Worm (Caenorhabditis elegans): ENCODE results near the gene C30F2.5.

C30F2.5 gene

DNA sequence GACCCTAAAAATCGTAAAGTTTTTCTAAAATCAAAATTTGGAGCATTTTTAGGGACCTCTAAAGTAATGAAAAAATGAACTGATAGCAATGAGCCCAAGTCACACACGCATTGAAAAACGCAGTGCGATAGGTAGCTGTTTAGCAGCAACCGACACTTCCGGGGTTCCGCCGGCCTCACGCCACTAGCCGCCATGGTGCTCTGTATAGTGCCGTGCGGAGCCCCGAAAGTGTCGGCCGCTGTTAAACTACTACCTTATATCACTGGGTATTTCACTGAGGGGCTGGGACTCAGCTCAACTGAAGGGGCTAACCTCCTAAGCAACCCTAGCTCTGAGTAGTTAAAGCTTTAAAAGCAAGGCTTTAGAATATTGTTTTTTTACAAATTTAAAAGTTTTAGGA is 4.8 kb downstream of the C30F2.5 start:
- TF ChIP-seq snpc-4 (tag; optimal IDR thresholded peaks at IDR 0.05) (peak; percentile 80), snu-23 (GFP tag; optimal IDR thresholded peaks at IDR 0.05) (no peak), pqm-1 (tag; optimal IDR thresholded peaks at IDR 0.05) (no peak)

DNA sequence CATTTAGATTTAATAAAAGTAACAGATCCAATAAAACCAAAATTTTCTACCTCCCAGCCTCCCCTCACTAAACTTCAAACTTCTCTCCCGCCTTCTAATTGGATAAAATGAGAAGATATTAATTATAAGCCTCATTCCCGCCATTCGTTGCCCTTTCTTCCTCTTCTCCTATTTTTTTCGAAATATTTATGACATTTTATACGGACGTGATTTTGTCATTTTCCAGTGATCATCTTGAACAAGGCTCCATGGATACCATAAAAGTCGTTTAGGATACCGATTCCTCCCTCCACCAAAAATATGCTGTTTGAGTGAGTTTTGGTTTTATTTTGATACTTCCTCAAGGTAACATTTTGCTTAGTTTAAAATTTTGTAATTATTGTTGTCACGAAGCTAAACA is 8.9 kb downstream of the C30F2.5 start, which contains the start of gene ZK1073.2:
Gene ZK1073.2, plus strand, starts transcription at position 301 of the 400 bp plus-strand sequence.
- TF ChIP-seq snpc-4 (tag; optimal IDR thresholded peaks at IDR 0.05) (no peak), alr-1 (tag; optimal IDR thresholded peaks at IDR 0.05; ENCODE audit: borderline replicate concordance) (no peak)

DNA sequence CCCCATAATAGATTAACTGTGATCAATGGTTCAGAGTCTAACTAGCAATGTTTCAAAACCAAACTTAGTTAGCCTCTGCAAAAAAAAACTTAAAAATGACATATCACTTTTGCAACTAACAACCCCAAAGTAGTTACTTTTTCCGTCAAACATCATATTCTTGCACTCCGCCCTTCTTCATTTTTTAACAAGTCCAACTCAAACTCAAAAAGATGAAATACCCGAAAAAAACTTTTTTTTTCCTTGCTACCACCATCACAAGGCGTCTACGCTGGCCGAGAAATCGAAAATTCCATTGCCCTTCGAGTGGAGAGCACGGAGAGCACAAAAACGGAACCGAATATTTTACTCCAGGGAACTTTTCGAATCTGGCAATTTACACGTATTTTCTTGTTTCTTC is 11.4 kb downstream of the C30F2.5 start:
- TF ChIP-seq ztf-11 (tag; optimal IDR thresholded peaks at IDR 0.05) (no peak), F16B12.6 (tag; optimal IDR thresholded peaks at IDR 0.05) (no peak), sup-37 (GFP tag; optimal IDR thresholded peaks at IDR 0.05) (no peak), mep-1 (tag; optimal IDR thresholded peaks at IDR 0.05) (no peak), unc-130 (tag; optimal IDR thresholded peaks at IDR 0.05) (no peak), snpc-4 (tag; optimal IDR thresholded peaks at IDR 0.05) (no peak)

DNA sequence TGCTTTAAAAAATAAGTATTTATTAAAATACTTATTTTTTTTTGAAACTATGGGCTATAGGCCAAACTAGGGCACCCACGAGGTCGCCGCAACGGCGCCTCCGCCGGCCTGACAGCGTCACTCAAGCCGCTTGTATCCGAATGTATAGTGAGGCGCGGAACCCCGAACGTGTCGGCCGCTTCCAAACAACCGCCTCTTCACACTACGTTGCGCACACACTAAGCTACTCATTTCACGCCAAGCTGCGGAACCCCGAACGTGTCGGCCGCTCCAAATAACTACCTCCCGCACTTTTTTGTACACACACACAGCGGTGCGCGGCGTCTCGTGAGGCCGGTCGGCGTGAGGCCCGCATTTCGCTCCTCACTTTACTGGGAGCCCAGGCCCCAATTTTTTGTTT is 18.5 kb downstream of the C30F2.5 start:
- TF ChIP-seq ceh-90 (tag; optimal IDR thresholded peaks at IDR 0.05) (no peak), snpc-4 (tag; optimal IDR thresholded peaks at IDR 0.05) (peak; percentile 82)

DNA sequence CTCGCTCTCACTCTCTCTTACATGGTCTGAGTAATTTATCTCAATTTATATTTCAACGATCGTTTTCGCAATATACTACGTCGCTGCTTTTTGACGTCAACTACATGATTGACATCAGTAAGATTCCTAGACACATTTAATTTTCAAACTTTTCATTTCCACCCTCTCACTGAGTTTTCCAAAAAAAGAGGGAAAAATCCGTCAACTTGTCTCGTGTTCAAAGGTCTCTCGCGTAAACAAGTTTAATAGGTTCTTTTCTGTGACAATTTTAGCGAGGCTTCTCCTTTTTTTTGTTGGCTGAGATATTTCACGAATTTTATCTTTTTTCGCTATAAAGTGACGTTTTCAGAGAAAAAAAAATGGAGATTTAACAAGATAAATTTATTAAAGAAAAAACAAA is 19.5 kb downstream of the C30F2.5 start:
- TF ChIP-seq ceh-88 (GFP tag; IDR thresholded peaks at IDR 0.05) (no peak), grh-1 (GFP tag; IDR thresholded peaks at IDR 0.05) (no peak), ztf-11 (tag; optimal IDR thresholded peaks at IDR 0.05) (no peak), isw-1 (GFP tag; IDR thresholded peaks at IDR 0.05) (no peak), lin-15B (tag; optimal IDR thresholded peaks at IDR 0.05) (no peak), hlh-17 (GFP tag; optimal IDR thresholded peaks at IDR 0.05; ENCODE audit: borderline replicate concordance) (no peak), egl-13 (tag; optimal IDR thresholded peaks at IDR 0.05) (peak; percentile 45), mef-2 (tag; optimal IDR thresholded peaks at IDR 0.05) (no peak), lin-14 (GFP tag; optimal IDR thresholded peaks at IDR 0.05) (peak; percentile 54), C04F5.9 (tag; optimal IDR thresholded peaks at IDR 0.05) (no peak), xbp-1 (tag; optimal IDR thresholded peaks at IDR 0.05) (no peak), nhr-12 (tag; optimal IDR thresholded peaks at IDR 0.05) (no peak), nhr-71 (tag; optimal IDR thresholded peaks at IDR 0.05) (peak; percentile 20), pqm-1 (tag; optimal IDR thresholded peaks at IDR 0.05) (no peak), aha-1 (tag; optimal IDR thresholded peaks at IDR 0.05) (no peak), nhr-85 (tag) (no peak), mdl-1 (tag; optimal IDR thresholded peaks at IDR 0.05) (no peak), lsy-2 (tag; optimal IDR thresholded peaks at IDR 0.05) (peak in 1 of 2 experiments; percentile 6), F16B12.6 (tag; optimal IDR thresholded peaks at IDR 0.05) (no peak), nhr-84 (tag; optimal IDR thresholded peaks at IDR 0.05) (no peak), ztf-4 (tag; optimal IDR thresholded peaks at IDR 0.05) (no peak), zip-4 (GFP tag; optimal IDR thresholded peaks at IDR 0.05) (no peak), nhr-76 (tag; optimal IDR thresholded peaks at IDR 0.05) (no peak), tlp-1 (tag; optimal IDR thresholded peaks at IDR 0.05) (no peak), nhr-28 (tag; optimal IDR thresholded peaks at IDR 0.05) (no peak), ceh-82 (tag; optimal IDR thresholded peaks at IDR 0.05) (no peak), snu-23 (GFP tag; optimal IDR thresholded peaks at IDR 0.05) (no peak), ama-1 (optimal IDR thresholded peaks at IDR 0.05) (no peak), lin-13 (GFP tag; optimal IDR thresholded peaks at IDR 0.05) (no peak), C34B4.2 (tag; optimal IDR thresholded peaks at IDR 0.05) (no peak), fkh-4 (tag; optimal IDR thresholded peaks at IDR 0.05; ENCODE audit: borderline replicate concordance) (peak; percentile 29), sup-37 (GFP tag; optimal IDR thresholded peaks at IDR 0.05) (no peak), nhr-20 (tag; optimal IDR thresholded peaks at IDR 0.05) (no peak), Y116A8C.19 (tag; optimal IDR thresholded peaks at IDR 0.05; ENCODE audit: borderline replicate concordance) (no peak), ces-1 (GFP tag; optimal IDR thresholded peaks at IDR 0.05) (no peak), tbx-2 (tag; optimal IDR thresholded peaks at IDR 0.05) (no peak), C16A3.4 (tag; optimal IDR thresholded peaks at IDR 0.05) (no peak), snpc-4 (tag; optimal IDR thresholded peaks at IDR 0.05) (no peak)

Measured in whole organism, L1 larva.